Worm (Caenorhabditis elegans): ENCODE results near the gene K02F6.1.

DNA sequence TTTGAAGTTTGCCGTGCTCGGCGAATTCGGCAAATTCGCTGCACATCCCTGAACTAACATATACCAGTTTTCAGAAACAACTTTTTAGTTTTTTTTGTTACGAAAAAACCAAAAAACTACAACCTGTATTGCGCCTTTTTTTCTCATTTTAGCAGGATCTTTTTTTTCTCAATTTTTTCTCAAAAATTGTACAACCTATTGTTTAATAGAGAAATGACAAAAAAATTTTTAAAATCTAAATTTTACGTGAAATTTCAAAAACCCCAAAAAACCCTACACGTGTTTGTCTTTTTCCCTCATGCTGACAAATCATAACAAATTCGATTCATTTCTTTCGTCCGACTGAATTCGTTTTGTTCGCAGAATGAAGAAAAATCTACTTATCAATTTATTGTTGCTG is 7.8 kb upstream of the K02F6.1 start, which contains the start of gene K02F6.3:
- TF ChIP-seq nhr-10 (tag; optimal IDR thresholded peaks at IDR 0.05) (no peak), nhr-129 (tag; optimal IDR thresholded peaks at IDR 0.05) (no peak)
